Worm (Caenorhabditis elegans) whole organism, late embryonic: ENCODE measurements around the gene sec-6.

Experiments
- ama-1 ChIP-seq: fragments of 150-350 bp; optimal IDR thresholded peaks from 2 replicates; lab custom pipeline; 2014
- ceh-31 ChIP-seq: sonication (generic microtip); optimal IDR thresholded peaks from 2 replicates; lab custom pipeline; 2016; ENCODE audit warnings: missing genetic modification characterization, missing compliant biosample characterization
- ceh-48 ChIP-seq: sonication (generic microtip); optimal IDR thresholded peaks from 2 replicates; lab custom pipeline; 2016; ENCODE audit warnings: missing genetic modification characterization, inconsistent platforms, missing compliant biosample characterization
- ceh-6 ChIP-seq: fragments of 200-800 bp; sonication (Bioruptor generic); optimal IDR thresholded peaks from 2 replicates; lab custom pipeline; 2018; ENCODE audit warnings: mild to moderate bottlenecking, missing genetic modification characterization, missing compliant biosample characterization
- ceh-9 ChIP-seq: sonication (generic microtip); optimal IDR thresholded peaks from 2 replicates; lab custom pipeline; 2016; ENCODE audit warnings: mild to moderate bottlenecking, missing genetic modification characterization, inconsistent platforms, missing compliant biosample characterization
- dmd-4 ChIP-seq: sonication (generic microtip); optimal IDR thresholded peaks from 2 replicates; lab custom pipeline; 2016; ENCODE audit warnings: borderline replicate concordance, missing genetic modification characterization, missing compliant biosample characterization
- fkh-10 ChIP-seq: fragments of 150-350 bp; optimal IDR thresholded peaks from 2 replicates; lab custom pipeline; 2014; ENCODE audit warnings: missing biosample characterization, missing genetic modification reagents, missing genetic modification characterization
- hlh-6 ChIP-seq: sonication (generic microtip); optimal IDR thresholded peaks from 2 replicates; lab custom pipeline; 2016; ENCODE audit warnings: missing genotype, missing genetic modification characterization, missing compliant biosample characterization
- hlh-8 ChIP-seq: sonication (generic microtip); optimal IDR thresholded peaks from 2 replicates; lab custom pipeline; 2016; ENCODE audit warnings: missing genotype, missing genetic modification characterization, missing compliant biosample characterization
- tbx-2 ChIP-seq: sonication (generic microtip); optimal IDR thresholded peaks from 2 replicates; lab custom pipeline; 2016; ENCODE audit warnings: missing genetic modification characterization, missing compliant biosample characterization
- unc-86 ChIP-seq: sonication (generic microtip); optimal IDR thresholded peaks from 2 replicates; lab custom pipeline; 2016; ENCODE audit warnings: missing genetic modification characterization, missing compliant biosample characterization

DNA sequence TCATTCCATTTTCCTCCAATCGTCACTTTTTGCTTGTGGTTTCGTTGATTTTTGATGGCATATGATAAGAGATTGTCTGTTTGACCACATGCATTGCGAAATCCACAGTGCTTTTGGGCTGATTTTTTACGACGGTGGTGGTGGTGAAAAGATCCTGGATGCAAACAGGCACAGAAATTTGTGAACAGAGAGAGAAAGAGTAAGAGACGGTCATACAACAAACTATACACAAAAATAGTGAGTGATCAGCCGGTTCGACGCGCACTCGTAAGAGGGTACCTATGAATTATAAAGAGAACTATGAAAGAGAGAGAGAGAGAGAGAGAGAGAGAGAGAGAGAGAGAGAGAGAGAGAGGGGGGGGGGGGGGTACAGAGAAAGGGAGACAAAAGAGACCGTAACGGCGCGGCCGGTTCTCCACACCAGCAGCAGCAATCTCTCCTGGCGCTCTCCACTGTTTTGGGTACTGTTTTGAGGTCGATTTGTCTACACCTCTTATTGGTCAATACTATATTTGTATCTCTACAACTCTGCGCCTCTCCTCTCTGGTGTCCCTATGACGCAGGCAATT, 37.5 kb upstream of the sec-6 start:
- no peak for TF ChIP-seq dmd-4 (tag; lab: Kevin White, UChicago)
- TF ChIP-seq fkh-10 (GFP tag; lab: Kevin White, UChicago) = no peak
- no peak for TF ChIP-seq ceh-9 (tag; lab: Kevin White, UChicago)
- TF ChIP-seq ceh-48 = no peak
- peak; percentile 22 for TF ChIP-seq tbx-2 (tag; lab: Kevin White, UChicago)
- TF ChIP-seq ceh-31 = peak; percentile 45
- no peak for TF ChIP-seq hlh-6 (tag; lab: Kevin White, UChicago)
- no peak for TF ChIP-seq ama-1 (lab: Kevin White, UChicago)
- TF ChIP-seq ceh-6 (GFP tag; lab: Kevin White, UChicago) = no peak
- no peak for TF ChIP-seq hlh-8 (tag; lab: Kevin White, UChicago)
- no peak for TF ChIP-seq unc-86 (tag; lab: Kevin White, UChicago)
